Worm (Caenorhabditis elegans): ENCODE measurements around the gene gpx-3.

The gpx-3 gene

DNA sequence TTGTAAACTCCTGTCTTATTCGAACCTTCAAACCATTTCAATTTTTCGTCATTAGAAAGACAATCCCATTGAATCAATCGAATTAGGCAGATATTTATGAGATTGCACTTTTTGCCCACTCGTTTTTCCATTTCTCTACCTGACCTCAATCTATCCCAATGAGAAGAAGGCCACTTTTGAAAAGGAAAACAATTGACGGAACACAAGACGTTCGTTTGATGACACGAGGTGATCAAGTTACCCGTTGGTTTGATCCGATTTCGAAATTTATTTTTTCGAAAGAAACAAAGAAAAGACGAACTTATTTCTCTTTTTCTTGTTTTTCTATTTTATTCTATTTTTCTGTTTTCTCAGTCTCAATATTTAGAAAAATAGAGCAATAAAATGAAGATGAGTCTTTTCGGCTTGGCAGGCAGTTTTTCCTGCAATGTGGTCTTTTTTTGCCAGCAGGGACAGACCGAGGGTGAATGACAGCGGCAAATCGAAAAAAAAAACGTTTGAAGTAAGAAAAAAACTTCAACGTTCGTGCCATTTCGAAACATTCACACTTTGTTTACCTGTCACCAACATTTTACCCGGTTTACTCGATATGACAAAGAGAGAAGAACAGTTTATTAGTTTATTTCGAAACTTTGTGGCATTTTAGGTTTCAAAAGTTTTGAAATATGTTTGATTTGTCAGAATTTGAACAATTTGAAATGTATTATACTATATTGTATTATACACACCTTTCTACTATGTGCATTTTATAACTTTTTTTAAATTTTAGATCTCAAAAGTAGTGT lies 39.5 kb upstream of the gpx-3 start:
- TF ChIP-seq sem-4 (tag; optimal IDR thresholded peaks at IDR 0.05) (peak; percentile 7), ZK546.5 (tag; optimal IDR thresholded peaks at IDR 0.05) (no peak), unc-62 (GFP tag; optimal IDR thresholded peaks at IDR 0.05) (no peak), mdl-1 (tag; optimal IDR thresholded peaks at IDR 0.05) (no peak), ztf-1 (GFP tag; conservative IDR thresholded peaks at IDR 0.05) (no peak), nhr-12 (tag; optimal IDR thresholded peaks at IDR 0.05) (no peak), nhr-21 (tag; optimal IDR thresholded peaks at IDR 0.05) (no peak), nhr-237 (tag; optimal IDR thresholded peaks at IDR 0.05) (no peak), blmp-1 (tag; optimal IDR thresholded peaks at IDR 0.05; ENCODE audit: insufficient read depth) (peak; percentile 61), sma-3 (GFP tag; optimal IDR thresholded peaks at IDR 0.05) (peak; percentile 27), ztf-11 (tag; optimal IDR thresholded peaks at IDR 0.05) (no peak), Y55F3AM.14 (GFP tag; optimal IDR thresholded peaks at IDR 0.05) (no peak), nhr-129 (tag; optimal IDR thresholded peaks at IDR 0.05) (no peak), unc-39 (tag; optimal IDR thresholded peaks at IDR 0.05) (no peak), egl-27 (tag; optimal IDR thresholded peaks at IDR 0.05) (peak; percentile 6)

DNA sequence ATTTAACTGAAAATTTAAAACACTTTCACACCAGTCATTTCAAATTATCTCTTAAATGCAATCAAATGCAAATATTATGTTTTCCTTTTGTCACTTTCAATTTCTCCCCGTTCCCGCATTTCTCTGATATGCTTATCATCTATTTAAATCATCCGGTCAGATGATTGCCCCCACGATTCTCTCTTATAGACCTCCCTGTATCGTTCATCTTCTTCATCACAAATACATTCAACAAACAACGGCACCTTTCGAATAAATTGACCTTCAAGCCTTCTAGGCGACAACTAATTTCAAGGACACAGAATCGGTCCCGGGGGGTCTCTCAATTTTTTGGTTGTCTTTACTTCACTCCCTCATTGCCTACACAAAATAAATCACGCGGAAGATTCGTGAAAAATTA lies 38.9 kb upstream of the gpx-3 start:
- TF ChIP-seq nhr-25 (tag; optimal IDR thresholded peaks at IDR 0.05) = peak; percentile 96
- TF ChIP-seq ceh-82 (tag; optimal IDR thresholded peaks at IDR 0.05) = no peak
- peak; percentile 79 for TF ChIP-seq sma-3 (GFP tag; optimal IDR thresholded peaks at IDR 0.05)
- TF ChIP-seq aly-2 (tag; optimal IDR thresholded peaks at IDR 0.05) = no peak
- TF ChIP-seq ceh-16 (tag; optimal IDR thresholded peaks at IDR 0.05) = peak; percentile 86
- no peak for TF ChIP-seq zag-1 (tag; optimal IDR thresholded peaks at IDR 0.05)
- TF ChIP-seq nhr-6 (tag; optimal IDR thresholded peaks at IDR 0.05) = peak; percentile 52
- TF ChIP-seq snpc-4 (tag; optimal IDR thresholded peaks at IDR 0.05) = no peak
- TF ChIP-seq unc-39 (tag; optimal IDR thresholded peaks at IDR 0.05) = no peak
- no peak for TF ChIP-seq sem-4 (tag; optimal IDR thresholded peaks at IDR 0.05)
- no peak for TF ChIP-seq elt-1 (tag; optimal IDR thresholded peaks at IDR 0.05)
- no peak for TF ChIP-seq skn-1 (tag; optimal IDR thresholded peaks at IDR 0.05)
- TF ChIP-seq peb-1 (tag; optimal IDR thresholded peaks at IDR 0.05) = no peak
- peak; percentile 31 for TF ChIP-seq gmeb-1 (tag; optimal IDR thresholded peaks at IDR 0.05)
- peak; percentile 53 for TF ChIP-seq nhr-21 (tag; optimal IDR thresholded peaks at IDR 0.05)
- no peak for TF ChIP-seq nhr-11 (tag; optimal IDR thresholded peaks at IDR 0.05)
- peak; percentile 67 for TF ChIP-seq crh-2 (tag; optimal IDR thresholded peaks at IDR 0.05)
- no peak for TF ChIP-seq unc-55 (GFP tag; optimal IDR thresholded peaks at IDR 0.05)
- no peak for TF ChIP-seq lin-39 (tag; optimal IDR thresholded peaks at IDR 0.05)
- peak; percentile 98 for TF ChIP-seq blmp-1 (tag; optimal IDR thresholded peaks at IDR 0.05; ENCODE audit: insufficient read depth)
- no peak for TF ChIP-seq ztf-1 (GFP tag; conservative IDR thresholded peaks at IDR 0.05)
- peak; percentile 1 for TF ChIP-seq lin-13 (GFP tag; optimal IDR thresholded peaks at IDR 0.05)
- TF ChIP-seq mdl-1 (tag; optimal IDR thresholded peaks at IDR 0.05) = peak in 1 of 2 experiments; percentile 16
- TF ChIP-seq nhr-237 (tag; optimal IDR thresholded peaks at IDR 0.05) = no peak
- no peak for TF ChIP-seq elt-3 (tag; optimal IDR thresholded peaks at IDR 0.05)
- TF ChIP-seq lsy-2 (tag; optimal IDR thresholded peaks at IDR 0.05) = peak in 1 of 2 experiments; percentile 24
- TF ChIP-seq mbf-1 (tag; optimal IDR thresholded peaks at IDR 0.05) = no peak
- TF ChIP-seq ZK546.5 (tag; optimal IDR thresholded peaks at IDR 0.05) = no peak
- TF ChIP-seq Y55F3AM.14 (GFP tag; optimal IDR thresholded peaks at IDR 0.05) = no peak
- no peak for TF ChIP-seq nhr-12 (tag; optimal IDR thresholded peaks at IDR 0.05)
- no peak for TF ChIP-seq ztf-11 (tag; optimal IDR thresholded peaks at IDR 0.05)
- TF ChIP-seq nhr-129 (tag; optimal IDR thresholded peaks at IDR 0.05) = peak; percentile 49
- no peak for TF ChIP-seq nhr-77 (tag; optimal IDR thresholded peaks at IDR 0.05)
- TF ChIP-seq lin-11 (tag; optimal IDR thresholded peaks at IDR 0.05) = no peak
- TF ChIP-seq dmd-4 (tag; optimal IDR thresholded peaks at IDR 0.05) = no peak
- no peak for TF ChIP-seq unc-62 (GFP tag; optimal IDR thresholded peaks at IDR 0.05)
- TF ChIP-seq R02D3.7 (tag; optimal IDR thresholded peaks at IDR 0.05) = no peak
- peak; percentile 74 for TF ChIP-seq sma-9 (GFP tag; optimal IDR thresholded peaks at IDR 0.05)
- TF ChIP-seq sma-9 (tag; optimal IDR thresholded peaks at IDR 0.05) = no peak
- no peak for TF ChIP-seq nhr-10 (tag; optimal IDR thresholded peaks at IDR 0.05)
- TF ChIP-seq ama-1 (optimal IDR thresholded peaks at IDR 0.05) = no peak
- peak; percentile 12 for TF ChIP-seq F13H6.1 (tag; optimal IDR thresholded peaks at IDR 0.05)
- TF ChIP-seq nhr-23 (tag; optimal IDR thresholded peaks at IDR 0.05) = no peak
- TF ChIP-seq ztf-4 (tag; optimal IDR thresholded peaks at IDR 0.05) = no peak
- TF ChIP-seq mab-5 (tag; optimal IDR thresholded peaks at IDR 0.05) = no peak
- no peak for TF ChIP-seq alr-1 (tag; optimal IDR thresholded peaks at IDR 0.05)
- TF ChIP-seq fos-1 (tag; optimal IDR thresholded peaks at IDR 0.05) = peak; percentile 40
- no peak for TF ChIP-seq C34F6.9 (tag; optimal IDR thresholded peaks at IDR 0.05)
- peak; percentile 74 for TF ChIP-seq egl-27 (tag; optimal IDR thresholded peaks at IDR 0.05)
